Fruit fly (Drosophila melanogaster): ENCODE measurements around the gene CG32650.

Gene CG32650

dm6 chrX:12891322-12892159 lies 6.9 kb downstream of the CG32650 start:
- TF ChIP-seq Pif1B (GFP tag; optimal IDR thresholded peaks at IDR 0.05) (peak; percentile 59), CG9948 (tag; optimal IDR thresholded peaks at IDR 0.05) (peak; percentile 77), CG34367 (tag; optimal IDR thresholded peaks at IDR 0.05) (peak; percentile 64), CG12605 (GFP tag; IDR thresholded peaks at IDR 0.05) (no peak), CG15710 (tag; optimal IDR thresholded peaks at IDR 0.05) (peak; percentile 81), EcR (GFP tag; optimal IDR thresholded peaks at IDR 0.05) (peak; percentile 95), Snoo (tag; optimal IDR thresholded peaks at IDR 0.05) (peak; percentile 56), CG17806 (tag; optimal IDR thresholded peaks at IDR 0.05) (peak; percentile 66), Pif1A (GFP tag; optimal IDR thresholded peaks at IDR 0.05) (peak; percentile 65), CG14655 (GFP tag; optimal IDR thresholded peaks at IDR 0.05) (peak; percentile 84), gl (tag; optimal IDR thresholded peaks at IDR 0.05) (no peak), Ets98B (GFP tag; IDR thresholded peaks at IDR 0.05) (peak; percentile 36; the same call in 1 of the 2 replicates), CG10348 (GFP tag; IDR thresholded peaks at IDR 0.05) (no peak), fd96Ca (GFP tag; IDR thresholded peaks at IDR 0.05) (no peak), CG8159 (tag; optimal IDR thresholded peaks at IDR 0.05) (peak; percentile 87), rn (GFP tag; IDR thresholded peaks at IDR 0.05) (no peak), D1 (tag; optimal IDR thresholded peaks at IDR 0.05) (peak; percentile 76), CG8301 (tag; optimal IDR thresholded peaks at IDR 0.05) (peak; percentile 70), CG32121 (GFP tag; IDR thresholded peaks at IDR 0.05) (peak; percentile 44; the same call in 1 of the 2 replicates), CG13204 (GFP tag; optimal IDR thresholded peaks at IDR 0.05) (peak; percentile 23), CG4496 (GFP tag; IDR thresholded peaks at IDR 0.05) (peak; percentile 42; the same call in 1 of the 3 replicates)

- TF ChIP-seq CG17806 (tag; optimal IDR thresholded peaks at IDR 0.05) (no peak), Pif1A (GFP tag; optimal IDR thresholded peaks at IDR 0.05) (no peak), CG32121 (GFP tag; IDR thresholded peaks at IDR 0.05) (no peak), gl (tag; optimal IDR thresholded peaks at IDR 0.05) (no peak), CG10348 (GFP tag; IDR thresholded peaks at IDR 0.05) (no peak), CG12605 (GFP tag; IDR thresholded peaks at IDR 0.05) (peak; percentile 72), CG4496 (GFP tag; IDR thresholded peaks at IDR 0.05) (peak; percentile 53; the same call in 2 of the 3 replicates), rn (GFP tag; IDR thresholded peaks at IDR 0.05) (no peak)
Measured at dm6 chrX:12890826-12891175, 7.7 kb downstream of the CG32650 start.

- peak; percentile 48 for TF ChIP-seq Pif1A (GFP tag; optimal IDR thresholded peaks at IDR 0.05)
- peak; percentile 36 for TF ChIP-seq Snoo (tag; optimal IDR thresholded peaks at IDR 0.05)
- TF ChIP-seq EcR (GFP tag; optimal IDR thresholded peaks at IDR 0.05), result no peak
- no peak for TF ChIP-seq CG32121 (GFP tag; IDR thresholded peaks at IDR 0.05)
- peak; percentile 77 for TF ChIP-seq CG13204 (GFP tag; optimal IDR thresholded peaks at IDR 0.05)
- peak; percentile 38 for TF ChIP-seq CG14655 (GFP tag; optimal IDR thresholded peaks at IDR 0.05)
- TF ChIP-seq gl (tag; optimal IDR thresholded peaks at IDR 0.05), result peak; percentile 62
- TF ChIP-seq CG12605 (GFP tag; IDR thresholded peaks at IDR 0.05), result no peak; the same call in 1 of the 2 replicates
- peak; percentile 34 for TF ChIP-seq CG15710 (tag; optimal IDR thresholded peaks at IDR 0.05)
- TF ChIP-seq fd96Ca (GFP tag; IDR thresholded peaks at IDR 0.05), result no peak
- TF ChIP-seq Ets98B (GFP tag; IDR thresholded peaks at IDR 0.05), result no peak
- peak; percentile 43 for TF ChIP-seq Pif1B (GFP tag; optimal IDR thresholded peaks at IDR 0.05)
- TF ChIP-seq CG4496 (GFP tag; IDR thresholded peaks at IDR 0.05), result no peak
- peak; percentile 38 for TF ChIP-seq CG8301 (tag; optimal IDR thresholded peaks at IDR 0.05)
- TF ChIP-seq CG10348 (GFP tag; IDR thresholded peaks at IDR 0.05), result no peak
- peak; percentile 41 for TF ChIP-seq CG34367 (tag; optimal IDR thresholded peaks at IDR 0.05)
- TF ChIP-seq CG9948 (tag; optimal IDR thresholded peaks at IDR 0.05), result peak; percentile 21
- TF ChIP-seq D1 (tag; optimal IDR thresholded peaks at IDR 0.05), result no peak
- peak; percentile 44 for TF ChIP-seq CG17806 (tag; optimal IDR thresholded peaks at IDR 0.05)
- TF ChIP-seq rn (GFP tag; IDR thresholded peaks at IDR 0.05), result no peak
- TF ChIP-seq CG8159 (tag; optimal IDR thresholded peaks at IDR 0.05), result peak; percentile 56
Measured at dm6 chrX:12890166-12890825, 8.2 kb downstream of the CG32650 start.

dm6 chrX:12889075-12889474 lies 9.4 kb downstream of the CG32650 start:
- TF ChIP-seq CG10348 (GFP tag; IDR thresholded peaks at IDR 0.05) (no peak), Pif1B (GFP tag; optimal IDR thresholded peaks at IDR 0.05) (no peak), CG8159 (tag; optimal IDR thresholded peaks at IDR 0.05) (no peak), fd96Ca (GFP tag; IDR thresholded peaks at IDR 0.05) (no peak), CG15710 (tag; optimal IDR thresholded peaks at IDR 0.05) (no peak), CG4496 (GFP tag; IDR thresholded peaks at IDR 0.05) (no peak), Snoo (tag; optimal IDR thresholded peaks at IDR 0.05) (no peak), Pif1A (GFP tag; optimal IDR thresholded peaks at IDR 0.05) (no peak), Ets98B (GFP tag; IDR thresholded peaks at IDR 0.05) (no peak), CG12605 (GFP tag; IDR thresholded peaks at IDR 0.05) (no peak), EcR (GFP tag; optimal IDR thresholded peaks at IDR 0.05) (no peak), D1 (tag; optimal IDR thresholded peaks at IDR 0.05) (no peak), gl (tag; optimal IDR thresholded peaks at IDR 0.05) (no peak), CG13204 (GFP tag; optimal IDR thresholded peaks at IDR 0.05) (no peak)

dm6 chrX:12887549-12887948 lies 10.9 kb downstream of the CG32650 start:
- TF ChIP-seq CG8159 (tag; optimal IDR thresholded peaks at IDR 0.05) (peak; percentile 6), CG17806 (tag; optimal IDR thresholded peaks at IDR 0.05) (peak; percentile 17), Pif1B (GFP tag; optimal IDR thresholded peaks at IDR 0.05) (no peak), CG10348 (GFP tag; IDR thresholded peaks at IDR 0.05) (no peak), CG4496 (GFP tag; IDR thresholded peaks at IDR 0.05) (peak; percentile 52; the same call in 1 of the 3 replicates), CG14655 (GFP tag; optimal IDR thresholded peaks at IDR 0.05) (no peak), rn (GFP tag; IDR thresholded peaks at IDR 0.05) (no peak)
